Worm (Caenorhabditis elegans) whole organism, mixed stage, embryonic: ENCODE data around the gene T13C5.9.
A peak's percentile ranks its signal among the peaks of the same experiment; 100 is the strongest.

Experiments
- M03D4.4 ChIP-seq: sonication (generic microtip); optimal IDR thresholded peaks from 2 replicates; lab custom pipeline; 2017; ENCODE audit warnings: mild to moderate bottlenecking, missing genetic modification characterization, missing compliant biosample characterization
- bed-3 ChIP-seq: fragments of 200-800 bp; sonication (Bioruptor generic); optimal IDR thresholded peaks from 3 replicates; lab custom pipeline; 2018; ENCODE audit warnings: mild to moderate bottlenecking, missing genetic modification characterization, moderate library complexity, missing compliant biosample characterization
- blmp-1 ChIP-seq: fragments of 150-350 bp; optimal IDR thresholded peaks from 2 replicates; lab custom pipeline; 2014; ENCODE audit warnings: missing biosample characterization, missing genetic modification characterization
- ceh-39 ChIP-seq: fragments of 150-350 bp; optimal IDR thresholded peaks from 2 replicates; lab custom pipeline; 2014; ENCODE audit warnings: missing biosample characterization, missing genetic modification characterization
- ceh-43 ChIP-seq: fragments of 200-800 bp; sonication (Bioruptor generic); optimal IDR thresholded peaks from 2 replicates; lab custom pipeline; 2018; ENCODE audit warnings: mild to moderate bottlenecking, missing genetic modification characterization, moderate library complexity, missing compliant biosample characterization
- ceh-83 ChIP-seq: fragments of 200-800 bp; sonication (Bioruptor generic); optimal IDR thresholded peaks from 2 replicates; lab custom pipeline; 2018; ENCODE audit warnings: mild to moderate bottlenecking, missing genetic modification characterization, missing compliant biosample characterization
- ces-1 ChIP-seq: fragments of 150-350 bp; optimal IDR thresholded peaks from 2 replicates; lab custom pipeline; 2014; ENCODE audit warnings: missing biosample characterization, missing genetic modification reagents, missing genetic modification characterization
- cnd-1 ChIP-seq: fragments of 200-800 bp; sonication (Bioruptor generic); optimal IDR thresholded peaks from 2 replicates; lab custom pipeline; 2018; ENCODE audit warnings: mild to moderate bottlenecking, missing genetic modification characterization, missing compliant biosample characterization
- drap-1 ChIP-seq: fragments of 200-800 bp; sonication (Bioruptor generic); optimal IDR thresholded peaks from 3 replicates; lab custom pipeline; 2018; ENCODE audit warnings: mild to moderate bottlenecking, missing genetic modification characterization, missing compliant biosample characterization
- elt-1 ChIP-seq: sonication (generic microtip); optimal IDR thresholded peaks from 2 replicates; lab custom pipeline; 2017; ENCODE audit warnings: missing genetic modification characterization, mild to moderate bottlenecking, missing compliant biosample characterization, antibody characterized with exemption, moderate library complexity, borderline replicate concordance; ENCODE audit not compliant: insufficient read depth
- elt-3 ChIP-seq: fragments of 150-350 bp; optimal IDR thresholded peaks from 2 replicates; lab custom pipeline; 2014; ENCODE audit warnings: missing biosample characterization, missing genetic modification characterization
- flh-1 ChIP-seq: fragments of 200-800 bp; sonication (Bioruptor generic); optimal IDR thresholded peaks from 2 replicates; lab custom pipeline; 2018; ENCODE audit warnings: mild to moderate bottlenecking, missing genetic modification characterization, moderate library complexity, missing compliant biosample characterization
- ham-2 ChIP-seq: fragments of 200-800 bp; sonication (Bioruptor generic); optimal IDR thresholded peaks from 2 replicates; lab custom pipeline; 2018; ENCODE audit warnings: mild to moderate bottlenecking, missing genetic modification characterization, missing compliant biosample characterization
- hlh-1 ChIP-seq: fragments of 150-350 bp; optimal IDR thresholded peaks from 2 replicates; lab custom pipeline; 2014; ENCODE audit warnings: missing biosample characterization, missing genetic modification reagents, missing genetic modification characterization
- lin-13 ChIP-seq: fragments of 150-350 bp; optimal IDR thresholded peaks from 2 replicates; lab custom pipeline; 2014; ENCODE audit warnings: missing biosample characterization, missing genetic modification characterization
- lin-32 ChIP-seq: fragments of 200-800 bp; sonication (Bioruptor generic); optimal IDR thresholded peaks from 2 replicates; lab custom pipeline; 2018; ENCODE audit warnings: mild to moderate bottlenecking, missing genetic modification characterization, missing compliant biosample characterization
- lsy-2 ChIP-seq: fragments of 150-350 bp; optimal IDR thresholded peaks from 2 replicates; lab custom pipeline; 2014; ENCODE audit warnings: missing biosample characterization, missing genetic modification characterization
- mab-5 ChIP-seq: fragments of 150-350 bp; optimal IDR thresholded peaks from 2 replicates; lab custom pipeline; 2014; ENCODE audit warnings: missing biosample characterization, missing genetic modification characterization
- mep-1 ChIP-seq: fragments of 150-350 bp; optimal IDR thresholded peaks from 2 replicates; lab custom pipeline; 2017; ENCODE audit warnings: missing biosample characterization, missing genetic modification reagents, missing genetic modification characterization, inconsistent platforms
- mls-2 ChIP-seq: sonication (generic microtip); optimal IDR thresholded peaks from 2 replicates; lab custom pipeline; 2016; ENCODE audit warnings: mild to moderate bottlenecking, missing genetic modification characterization, moderate library complexity, missing compliant biosample characterization
- nhr-12 ChIP-seq: fragments of 150-350 bp; optimal IDR thresholded peaks from 2 replicates; lab custom pipeline; 2014; ENCODE audit warnings: missing biosample characterization, missing genetic modification characterization
- nhr-2 ChIP-seq: fragments of 150-350 bp; optimal IDR thresholded peaks from 2 replicates; lab custom pipeline; 2014; ENCODE audit warnings: missing biosample characterization, missing genetic modification characterization
- nhr-237 ChIP-seq: fragments of 150-350 bp; optimal IDR thresholded peaks from 2 replicates; lab custom pipeline; 2014; ENCODE audit warnings: missing biosample characterization, missing genetic modification characterization
- nhr-28 ChIP-seq: fragments of 150-350 bp; optimal IDR thresholded peaks from 2 replicates; lab custom pipeline; 2014; ENCODE audit warnings: missing biosample characterization, missing genetic modification characterization
- nhr-76 ChIP-seq: sonication (generic microtip); optimal IDR thresholded peaks from 2 replicates; lab custom pipeline; 2017; ENCODE audit warnings: missing biosample characterization, missing genetic modification characterization
- pha-4 ChIP-seq: fragments of 150-350 bp; optimal IDR thresholded peaks from 2 replicates; lab custom pipeline; 2018; ENCODE audit warnings: missing biosample characterization, missing genetic modification reagents, missing genetic modification characterization
- sem-2 ChIP-seq: fragments of 200-800 bp; sonication (Bioruptor generic); optimal IDR thresholded peaks from 2 replicates; lab custom pipeline; 2018; ENCODE audit warnings: mild to moderate bottlenecking, missing genetic modification characterization, missing compliant biosample characterization
- snpc-4 ChIP-seq: fragments of 150-350 bp; optimal IDR thresholded peaks from 2 replicates; lab custom pipeline; 2014; ENCODE audit warnings: missing biosample characterization, missing genetic modification characterization
- sptf-1 ChIP-seq: sonication (generic microtip); optimal IDR thresholded peaks from 2 replicates; lab custom pipeline; 2017; ENCODE audit warnings: mild to moderate bottlenecking, missing genetic modification characterization, moderate library complexity, missing compliant biosample characterization
- tbx-8 ChIP-seq: fragments of 200-800 bp; sonication (Bioruptor generic); optimal IDR thresholded peaks from 2 replicates; lab custom pipeline; 2018; ENCODE audit warnings: mild to moderate bottlenecking, missing genetic modification characterization, moderate library complexity, missing compliant biosample characterization
- unc-120 ChIP-seq: sonication (generic microtip); optimal IDR thresholded peaks from 2 replicates; lab custom pipeline; 2017; ENCODE audit warnings: missing genetic modification characterization, missing compliant biosample characterization; ENCODE audit not compliant: poor library complexity, severe bottlenecking
- unc-39 ChIP-seq: fragments of 150-350 bp; optimal IDR thresholded peaks from 2 replicates; lab custom pipeline; 2014; ENCODE audit warnings: missing biosample characterization, missing genetic modification characterization
- unc-62 ChIP-seq: fragments of 150-350 bp; optimal IDR thresholded peaks from 2 replicates; lab custom pipeline; 2014; ENCODE audit warnings: missing biosample characterization, missing genetic modification reagents, missing genetic modification characterization
- zip-8 ChIP-seq: fragments of 150-350 bp; optimal IDR thresholded peaks from 2 replicates; lab custom pipeline; 2014; ENCODE audit warnings: missing biosample characterization, missing genetic modification characterization
- ztf-11 ChIP-seq: fragments of 150-350 bp; optimal IDR thresholded peaks from 2 replicates; lab custom pipeline; 2014; ENCODE audit warnings: missing biosample characterization, missing genetic modification characterization

The T13C5.9 gene

ce11 chrX:6207687-6208088, 17.6 kb downstream of the T13C5.9 start, which contains the start of gene T13C5.6:
Gene T13C5.6 (minus strand): TSS chrX:6207687.
- TF ChIP-seq ham-2 (GFP tag; lab: Kevin White, UChicago) (peak; percentile 97), bed-3 (peak; percentile 91), zip-8 (tag; lab: Kevin White, UChicago) (no peak), unc-39 (peak; percentile 89), nhr-76 (tag; lab: Kevin White, UChicago) (peak; percentile 71), lsy-2 (tag; lab: Kevin White, UChicago) (peak; percentile 72), nhr-237 (tag; lab: Kevin White, UChicago) (peak; percentile 76), unc-120 (tag; lab: Kevin White, UChicago) (peak; percentile 97), snpc-4 (no peak), elt-3 (peak; percentile 45), tbx-8 (GFP tag; lab: Kevin White, UChicago) (peak; percentile 97), mep-1 (tag; lab: Kevin White, UChicago) (peak; percentile 94), sptf-1 (tag; lab: Kevin White, UChicago) (peak; percentile 98), nhr-2 (tag; lab: Kevin White, UChicago) (peak; percentile 18), elt-1 (peak; percentile 37), ceh-83 (peak; percentile 97), pha-4 (peak; percentile 95), lin-13 (tag; lab: Kevin White, UChicago) (peak; percentile 90), mls-2 (tag; lab: Kevin White, UChicago) (peak; percentile 99), flh-1 (GFP tag; lab: Kevin White, UChicago) (peak; percentile 89), M03D4.4 (tag; lab: Kevin White, UChicago) (peak; percentile 97), cnd-1 (tag; lab: Kevin White, UChicago) (peak; percentile 98), ces-1 (peak; percentile 84), ceh-39 (tag; lab: Kevin White, UChicago) (peak; percentile 62), hlh-1 (tag; lab: Kevin White, UChicago) (peak; percentile 78), nhr-28 (tag; lab: Kevin White, UChicago) (peak; percentile 75), blmp-1 (tag; lab: Kevin White, UChicago) (no peak), ceh-43 (peak; percentile 95), lin-32 (GFP tag; lab: Kevin White, UChicago) (peak; percentile 96), nhr-12 (tag; lab: Kevin White, UChicago) (peak; percentile 64), drap-1 (GFP tag; lab: Kevin White, UChicago) (peak; percentile 99), ztf-11 (tag; lab: Kevin White, UChicago) (peak; percentile 66), sem-2 (GFP tag; lab: Kevin White, UChicago) (peak; percentile 93), unc-62 (GFP tag; lab: Kevin White, UChicago) (peak; percentile 84), mab-5 (peak; percentile 26)
- TF ChIP-seq, all 35 proteins: peak for 32

ce11 chrX:6208463-6208862, 18.4 kb downstream of the T13C5.9 start, which contains the start of gene C14F11.7:
Gene C14F11.7 (minus strand): TSS chrX:6208563.
- TF ChIP-seq zip-8 (tag; lab: Kevin White, UChicago) (no peak), flh-1 (GFP tag; lab: Kevin White, UChicago) (no peak), cnd-1 (tag; lab: Kevin White, UChicago) (no peak), mab-5 (no peak), nhr-2 (tag; lab: Kevin White, UChicago) (no peak), drap-1 (GFP tag; lab: Kevin White, UChicago) (no peak), unc-39 (no peak), ceh-39 (tag; lab: Kevin White, UChicago) (no peak), elt-3 (no peak), lin-13 (tag; lab: Kevin White, UChicago) (no peak), bed-3 (no peak), pha-4 (no peak), elt-1 (no peak), mls-2 (tag; lab: Kevin White, UChicago) (no peak)

ce11 chrX:6211322-6211820, 21.3 kb downstream of the T13C5.9 start:
- TF ChIP-seq elt-3: no peak
- TF ChIP-seq ceh-43: peak; percentile 55
- peak; percentile 88 for TF ChIP-seq ces-1
- no peak for TF ChIP-seq tbx-8 (GFP tag; lab: Kevin White, UChicago)
- no peak for TF ChIP-seq lin-32 (GFP tag; lab: Kevin White, UChicago)
- no peak for TF ChIP-seq unc-62 (GFP tag; lab: Kevin White, UChicago)
- no peak for TF ChIP-seq snpc-4
- no peak for TF ChIP-seq nhr-12 (tag; lab: Kevin White, UChicago)
